Worm (Caenorhabditis elegans): ENCODE measurements around the gene acp-5.

acp-5 gene

ce11 chrX:5798690-5799089, 30.5 kb upstream of the acp-5 start, which contains the start of gene F46G11.4:
Gene F46G11.4 (minus strand): TSS chrX:5798790.
- TF ChIP-seq scrt-1 (GFP tag; IDR thresholded peaks at IDR 0.05) (no peak), hnd-1 (tag; optimal IDR thresholded peaks at IDR 0.05) (no peak), ama-1 (optimal IDR thresholded peaks at IDR 0.05) (no peak), ets-7 (tag; optimal IDR thresholded peaks at IDR 0.05) (no peak), flt-1 (GFP tag; IDR thresholded peaks at IDR 0.05) (no peak), sea-1 (GFP tag; conservative IDR thresholded peaks at IDR 0.05) (no peak), ceh-36 (tag; optimal IDR thresholded peaks at IDR 0.05) (no peak), aly-1 (tag; optimal IDR thresholded peaks at IDR 0.05) (no peak), F13C5.2 (tag; optimal IDR thresholded peaks at IDR 0.05) (no peak), tbx-11 (GFP tag; IDR thresholded peaks at IDR 0.05) (no peak), tra-4 (tag; optimal IDR thresholded peaks at IDR 0.05) (no peak), ceh-13 (GFP tag; optimal IDR thresholded peaks at IDR 0.05) (no peak), tbx-37 (GFP tag; conservative IDR thresholded peaks at IDR 0.05) (no peak), hmg-4 (GFP tag; optimal IDR thresholded peaks at IDR 0.05) (no peak), pes-1 (GFP tag; IDR thresholded peaks at IDR 0.05) (no peak), B0310.2 (tag; optimal IDR thresholded peaks at IDR 0.05) (no peak), hmbx-1 (tag; optimal IDR thresholded peaks at IDR 0.05) (no peak)

DNA sequence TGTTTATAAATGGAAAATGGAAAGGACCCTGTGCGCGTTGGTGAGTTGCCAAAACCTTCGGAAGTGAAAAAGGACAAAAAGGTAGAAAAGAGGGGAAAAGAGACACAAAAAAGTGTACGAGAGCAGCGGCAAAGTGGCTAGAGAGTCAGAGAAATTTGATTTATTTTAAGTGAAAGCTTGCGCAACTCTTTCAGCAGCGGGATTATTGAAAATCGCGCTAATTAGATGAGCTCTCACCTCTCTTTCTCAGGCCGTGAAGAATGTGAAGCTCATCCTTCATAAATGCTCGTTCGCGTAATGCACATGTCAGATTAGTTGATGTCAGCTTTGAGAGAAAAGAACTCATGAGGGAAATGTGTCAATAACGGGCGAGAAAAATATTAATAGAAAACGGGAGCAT, 30.0 kb upstream of the acp-5 start:
- no peak for TF ChIP-seq ceh-13 (GFP tag; optimal IDR thresholded peaks at IDR 0.05)
- no peak for TF ChIP-seq ceh-36 (tag; optimal IDR thresholded peaks at IDR 0.05)
- TF ChIP-seq scrt-1 (GFP tag; IDR thresholded peaks at IDR 0.05): no peak
- no peak for TF ChIP-seq hnd-1 (tag; optimal IDR thresholded peaks at IDR 0.05)
- TF ChIP-seq tbx-37 (GFP tag; conservative IDR thresholded peaks at IDR 0.05): no peak
- TF ChIP-seq F13C5.2 (tag; optimal IDR thresholded peaks at IDR 0.05): no peak
- no peak for TF ChIP-seq sea-1 (GFP tag; conservative IDR thresholded peaks at IDR 0.05)
- no peak for TF ChIP-seq hmbx-1 (tag; optimal IDR thresholded peaks at IDR 0.05)
- no peak for TF ChIP-seq ama-1 (optimal IDR thresholded peaks at IDR 0.05)
- TF ChIP-seq B0310.2 (tag; optimal IDR thresholded peaks at IDR 0.05): no peak

DNA sequence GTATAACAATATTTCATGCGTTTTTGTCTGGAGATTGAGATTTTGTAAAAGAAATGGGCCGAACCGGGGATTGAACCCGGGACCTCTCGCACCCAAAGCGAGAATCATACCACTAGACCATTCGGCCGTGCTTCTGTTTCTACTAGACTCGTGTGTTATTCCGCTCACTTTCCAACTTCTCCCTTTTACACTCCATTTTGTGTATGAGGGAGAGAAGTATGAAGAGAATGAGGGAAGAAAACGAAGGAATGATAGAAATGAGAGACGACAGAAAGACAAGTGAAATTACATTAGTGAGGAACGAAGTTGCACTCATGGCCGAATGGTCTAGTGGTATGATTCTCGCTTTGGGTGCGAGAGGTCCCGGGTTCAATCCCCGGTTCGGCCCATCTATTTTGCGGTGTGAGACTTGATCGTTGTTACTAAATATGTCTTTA, 28.1 kb upstream of the acp-5 start:
- peak; percentile 85 for TF ChIP-seq pes-1 (GFP tag; IDR thresholded peaks at IDR 0.05)
- TF ChIP-seq ceh-13 (GFP tag; optimal IDR thresholded peaks at IDR 0.05): peak; percentile 46
- TF ChIP-seq tbx-37 (GFP tag; conservative IDR thresholded peaks at IDR 0.05): peak; percentile 76
- peak; percentile 89 for TF ChIP-seq tbx-11 (GFP tag; IDR thresholded peaks at IDR 0.05)
- TF ChIP-seq sea-1 (GFP tag; conservative IDR thresholded peaks at IDR 0.05): peak; percentile 88
- peak; percentile 24 for TF ChIP-seq tra-4 (tag; optimal IDR thresholded peaks at IDR 0.05)
- TF ChIP-seq F13C5.2 (tag; optimal IDR thresholded peaks at IDR 0.05): peak; percentile 96
- peak; percentile 66 for TF ChIP-seq B0310.2 (tag; optimal IDR thresholded peaks at IDR 0.05)
- TF ChIP-seq hmbx-1 (tag; optimal IDR thresholded peaks at IDR 0.05): peak; percentile 21
- TF ChIP-seq flt-1 (GFP tag; IDR thresholded peaks at IDR 0.05): peak; percentile 54
- no peak for TF ChIP-seq ama-1 (optimal IDR thresholded peaks at IDR 0.05)
- peak; percentile 88 for TF ChIP-seq hmg-4 (GFP tag; optimal IDR thresholded peaks at IDR 0.05)
- peak; percentile 68 for TF ChIP-seq ceh-36 (tag; optimal IDR thresholded peaks at IDR 0.05)
- peak; percentile 84 for TF ChIP-seq hnd-1 (tag; optimal IDR thresholded peaks at IDR 0.05)
- peak; percentile 88 for TF ChIP-seq scrt-1 (GFP tag; IDR thresholded peaks at IDR 0.05)
- TF ChIP-seq ets-7 (tag; optimal IDR thresholded peaks at IDR 0.05): peak; percentile 60
- TF ChIP-seq aly-1 (tag; optimal IDR thresholded peaks at IDR 0.05): peak; percentile 39

- no peak for TF ChIP-seq F13C5.2 (tag; optimal IDR thresholded peaks at IDR 0.05)
- no peak for TF ChIP-seq ets-7 (tag; optimal IDR thresholded peaks at IDR 0.05)
- TF ChIP-seq ceh-13 (GFP tag; optimal IDR thresholded peaks at IDR 0.05): no peak
- TF ChIP-seq tbx-11 (GFP tag; IDR thresholded peaks at IDR 0.05): no peak
- no peak for TF ChIP-seq scrt-1 (GFP tag; IDR thresholded peaks at IDR 0.05)
- TF ChIP-seq hnd-1 (tag; optimal IDR thresholded peaks at IDR 0.05): no peak
- no peak for TF ChIP-seq pes-1 (GFP tag; IDR thresholded peaks at IDR 0.05)
- TF ChIP-seq aly-1 (tag; optimal IDR thresholded peaks at IDR 0.05): no peak
- TF ChIP-seq flt-1 (GFP tag; IDR thresholded peaks at IDR 0.05): no peak
- TF ChIP-seq tbx-37 (GFP tag; conservative IDR thresholded peaks at IDR 0.05): no peak
- TF ChIP-seq hmbx-1 (tag; optimal IDR thresholded peaks at IDR 0.05): no peak
- TF ChIP-seq tra-4 (tag; optimal IDR thresholded peaks at IDR 0.05): no peak
- no peak for TF ChIP-seq ceh-36 (tag; optimal IDR thresholded peaks at IDR 0.05)
- TF ChIP-seq hmg-4 (GFP tag; optimal IDR thresholded peaks at IDR 0.05): no peak
- no peak for TF ChIP-seq B0310.2 (tag; optimal IDR thresholded peaks at IDR 0.05)
- no peak for TF ChIP-seq sea-1 (GFP tag; conservative IDR thresholded peaks at IDR 0.05)
- no peak for TF ChIP-seq ama-1 (optimal IDR thresholded peaks at IDR 0.05)
Measured at ce11 chrX:5802582-5802981, 26.7 kb upstream of the acp-5 start.

ce11 chrX:5803492-5803891, 25.7 kb upstream of the acp-5 start:
- TF ChIP-seq aly-1 (tag; optimal IDR thresholded peaks at IDR 0.05) (no peak), F13C5.2 (tag; optimal IDR thresholded peaks at IDR 0.05) (no peak), pes-1 (GFP tag; IDR thresholded peaks at IDR 0.05) (no peak), ceh-36 (tag; optimal IDR thresholded peaks at IDR 0.05) (no peak), tbx-11 (GFP tag; IDR thresholded peaks at IDR 0.05) (no peak), tbx-37 (GFP tag; conservative IDR thresholded peaks at IDR 0.05) (no peak), ama-1 (optimal IDR thresholded peaks at IDR 0.05) (no peak), hmg-4 (GFP tag; optimal IDR thresholded peaks at IDR 0.05) (no peak), sea-1 (GFP tag; conservative IDR thresholded peaks at IDR 0.05) (no peak), hnd-1 (tag; optimal IDR thresholded peaks at IDR 0.05) (no peak), flt-1 (GFP tag; IDR thresholded peaks at IDR 0.05) (no peak), scrt-1 (GFP tag; IDR thresholded peaks at IDR 0.05) (no peak), tra-4 (tag; optimal IDR thresholded peaks at IDR 0.05) (no peak)

DNA sequence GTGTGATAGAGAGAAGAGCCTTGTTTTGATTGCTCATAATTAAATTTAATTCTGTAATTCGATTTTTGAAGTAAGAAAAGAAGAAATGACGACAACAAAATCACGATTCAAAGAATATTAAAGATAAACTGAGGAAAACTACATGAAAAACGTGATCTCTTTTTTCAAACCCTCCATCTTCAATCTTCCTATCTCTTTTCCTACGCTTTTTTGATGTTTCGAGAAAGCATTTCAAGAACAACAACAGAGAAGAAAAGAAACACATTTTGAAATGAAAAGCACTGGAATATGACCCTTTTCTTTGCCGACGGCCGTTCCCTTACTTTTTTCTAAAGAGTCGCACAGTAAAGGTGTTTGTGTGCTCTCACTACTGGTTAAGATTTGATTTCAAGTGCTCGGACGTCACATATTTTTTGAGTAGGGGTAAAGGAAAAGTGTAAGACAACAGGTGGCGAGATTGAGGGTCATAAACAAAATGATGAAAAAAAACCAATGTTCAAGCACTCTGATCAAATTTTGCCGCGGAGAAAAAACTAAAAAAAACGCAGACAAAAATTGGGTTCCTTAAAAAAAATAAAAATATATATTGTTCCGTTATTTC, 23.3 kb upstream of the acp-5 start, which contains the start of gene F13D11.3:
Gene F13D11.3 (minus strand): TSS at position 51 of the 601 bp plus-strand sequence.
- no peak for TF ChIP-seq pes-1 (GFP tag; IDR thresholded peaks at IDR 0.05)

DNA sequence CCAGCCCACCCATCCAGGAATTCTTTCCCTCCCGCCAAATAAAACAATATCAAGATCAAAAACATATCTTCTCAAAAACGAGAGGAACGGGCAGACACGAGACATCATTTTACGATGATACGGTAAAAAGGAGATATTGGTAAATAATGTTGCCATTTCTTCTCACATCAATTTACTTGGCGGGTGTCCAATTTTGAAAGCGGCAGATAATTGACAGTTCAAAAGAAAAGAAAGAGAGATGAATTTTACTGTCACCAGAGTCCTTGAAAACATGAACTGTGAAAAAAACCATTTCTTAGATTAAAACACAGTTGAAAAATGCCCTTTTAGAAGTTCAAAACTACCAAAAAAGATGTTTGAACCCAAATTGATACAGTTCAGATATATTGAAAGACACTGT, 18.6 kb upstream of the acp-5 start:
- TF ChIP-seq ceh-36 (tag; optimal IDR thresholded peaks at IDR 0.05) (no peak), tra-4 (tag; optimal IDR thresholded peaks at IDR 0.05) (no peak), hnd-1 (tag; optimal IDR thresholded peaks at IDR 0.05) (no peak), hmbx-1 (tag; optimal IDR thresholded peaks at IDR 0.05) (no peak), tbx-37 (GFP tag; conservative IDR thresholded peaks at IDR 0.05) (no peak), flt-1 (GFP tag; IDR thresholded peaks at IDR 0.05) (no peak)

Data from whole organism, early embryonic.